Fruit fly (Drosophila melanogaster): Measurements from ENCODE around the gene CG13101.

Gene CG13101

DNA sequence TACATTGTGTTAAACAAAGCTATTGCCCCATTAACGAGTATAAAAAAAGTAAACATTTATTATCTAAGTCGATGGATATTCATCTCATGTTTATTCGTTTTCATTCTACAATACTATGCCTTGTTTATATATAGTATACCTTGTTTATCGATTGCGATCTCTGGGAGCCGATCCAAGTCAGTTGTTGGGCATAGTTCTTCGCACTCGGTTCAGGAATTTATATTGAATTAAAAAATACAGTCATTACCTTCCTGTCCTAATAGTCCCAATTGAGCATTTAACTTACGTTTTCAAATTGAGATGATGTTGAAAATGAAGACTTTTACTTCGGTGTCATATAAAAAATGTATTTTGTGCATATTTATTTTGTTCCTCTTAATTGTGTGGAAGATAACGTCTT is 20.0 kb downstream of the CG13101 start, which contains the start of gene CG32984:
TSS of gene CG32984 (plus strand) at position 301 of the 400 bp plus-strand sequence.
- TF ChIP-seq kay (GFP tag; ENCODE audit: borderline replicate concordance) (peak; percentile 37), CG7045 (GFP tag; optimal IDR thresholded peaks at IDR 0.05) (no peak)

DNA sequence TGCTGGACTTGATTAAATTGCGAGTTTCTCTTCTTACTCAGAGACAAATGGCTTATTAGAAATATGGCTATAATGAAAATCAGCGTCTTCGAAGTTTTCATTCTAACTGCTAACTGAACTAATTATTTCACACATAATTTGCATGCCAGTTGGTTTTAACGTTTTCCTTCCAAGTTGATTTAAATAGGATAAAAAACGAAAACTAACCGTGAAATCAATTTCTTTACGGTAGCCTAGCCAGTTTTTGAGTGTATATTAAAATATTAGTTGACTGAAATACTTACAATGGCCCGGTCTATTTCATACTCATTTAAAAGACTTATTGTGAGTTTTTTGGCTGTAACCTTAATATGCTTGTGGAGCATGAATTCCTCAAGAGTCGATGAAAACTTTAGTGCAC is 22.4 kb downstream of the CG13101 start, which contains the start of the genes CG9525 and CG32985:
TSS of gene CG9525 (minus strand) at position 101 of the 400 bp plus-strand sequence.
TSS of gene CG32985 (plus strand) at position 280 of the 400 bp plus-strand sequence.
- TF ChIP-seq CG7101 (tag; optimal IDR thresholded peaks at IDR 0.05) (no peak), CG11617 (GFP tag; optimal IDR thresholded peaks at IDR 0.05) (no peak), ovo (GFP tag; optimal IDR thresholded peaks at IDR 0.05) (no peak), Crg-1 (GFP tag; optimal IDR thresholded peaks at IDR 0.05) (no peak), pad (GFP tag; optimal IDR thresholded peaks at IDR 0.05) (no peak), kay (GFP tag; ENCODE audit: borderline replicate concordance) (no peak), bab1 (GFP tag; optimal IDR thresholded peaks at IDR 0.05) (no peak), CG1620 (GFP tag; optimal IDR thresholded peaks at IDR 0.05) (no peak), CG33017 (tag; optimal IDR thresholded peaks at IDR 0.05) (no peak), CG7045 (GFP tag; optimal IDR thresholded peaks at IDR 0.05) (no peak), cic (GFP tag; optimal IDR thresholded peaks at IDR 0.05) (no peak), Mnt (GFP tag; optimal IDR thresholded peaks at IDR 0.05) (no peak), tj (GFP tag; optimal IDR thresholded peaks at IDR 0.05) (no peak), CG12768 (GFP tag; optimal IDR thresholded peaks at IDR 0.05) (no peak), CG5204 (GFP tag; optimal IDR thresholded peaks at IDR 0.05) (no peak)

DNA sequence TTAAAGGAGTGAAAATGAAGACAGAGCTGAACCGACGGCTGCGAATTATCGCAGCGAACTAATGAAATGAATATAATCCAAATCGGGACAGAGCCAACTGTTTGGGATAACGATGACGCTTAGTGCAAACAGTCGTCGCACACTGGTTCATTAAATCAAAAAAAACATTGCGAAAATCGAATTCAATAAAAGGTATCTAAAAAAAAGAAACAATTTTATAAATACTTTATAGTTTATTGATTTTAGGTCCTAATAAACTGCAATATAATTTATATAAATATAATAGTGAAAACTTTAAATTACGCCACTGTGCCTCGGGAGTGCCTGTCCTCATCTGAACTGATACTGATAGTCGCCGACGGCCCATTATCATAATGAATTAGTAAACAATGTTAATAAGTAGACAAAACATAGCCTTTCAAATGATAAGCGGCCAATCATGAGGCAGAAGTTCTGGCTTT is 25.6 kb downstream of the CG13101 start, which contains the start of gene CG31886:
TSS of gene CG31886 (minus strand) at position 51 of the 461 bp plus-strand sequence.
- peak; percentile 29 for TF ChIP-seq tj (GFP tag; optimal IDR thresholded peaks at IDR 0.05)
- TF ChIP-seq Clk (GFP tag; optimal IDR thresholded peaks at IDR 0.05), result no peak
- peak; percentile 55 for TF ChIP-seq CG7101 (tag; optimal IDR thresholded peaks at IDR 0.05)
- TF ChIP-seq toe (GFP tag; optimal IDR thresholded peaks at IDR 0.05), result no peak
- peak; percentile 29 for TF ChIP-seq Hr96 (GFP tag; optimal IDR thresholded peaks at IDR 0.05)
- peak; percentile 33 for TF ChIP-seq CG12768 (GFP tag; optimal IDR thresholded peaks at IDR 0.05)
- TF ChIP-seq CG7045 (GFP tag; optimal IDR thresholded peaks at IDR 0.05), result peak; percentile 14
- TF ChIP-seq CG33017 (tag; optimal IDR thresholded peaks at IDR 0.05), result peak; percentile 43
- no peak for TF ChIP-seq CG1620 (GFP tag; optimal IDR thresholded peaks at IDR 0.05)
- TF ChIP-seq Mnt (GFP tag; optimal IDR thresholded peaks at IDR 0.05), result peak; percentile 39
- no peak for TF ChIP-seq ovo (GFP tag; optimal IDR thresholded peaks at IDR 0.05)
- peak; percentile 67 for TF ChIP-seq CG14711 (tag; optimal IDR thresholded peaks at IDR 0.05)
- peak; percentile 41 for TF ChIP-seq CG11617 (GFP tag; optimal IDR thresholded peaks at IDR 0.05)
- TF ChIP-seq kay (GFP tag; ENCODE audit: borderline replicate concordance), result no peak
- peak; percentile 43 for TF ChIP-seq pad (GFP tag; optimal IDR thresholded peaks at IDR 0.05)
- TF ChIP-seq Crg-1 (GFP tag; optimal IDR thresholded peaks at IDR 0.05), result no peak
- TF ChIP-seq cnc (optimal IDR thresholded peaks at IDR 0.05), result no peak
- no peak for TF ChIP-seq bab1 (GFP tag; optimal IDR thresholded peaks at IDR 0.05)
- no peak for TF ChIP-seq CG5204 (GFP tag; optimal IDR thresholded peaks at IDR 0.05)
- TF ChIP-seq cic (GFP tag; optimal IDR thresholded peaks at IDR 0.05), result peak; percentile 29

DNA sequence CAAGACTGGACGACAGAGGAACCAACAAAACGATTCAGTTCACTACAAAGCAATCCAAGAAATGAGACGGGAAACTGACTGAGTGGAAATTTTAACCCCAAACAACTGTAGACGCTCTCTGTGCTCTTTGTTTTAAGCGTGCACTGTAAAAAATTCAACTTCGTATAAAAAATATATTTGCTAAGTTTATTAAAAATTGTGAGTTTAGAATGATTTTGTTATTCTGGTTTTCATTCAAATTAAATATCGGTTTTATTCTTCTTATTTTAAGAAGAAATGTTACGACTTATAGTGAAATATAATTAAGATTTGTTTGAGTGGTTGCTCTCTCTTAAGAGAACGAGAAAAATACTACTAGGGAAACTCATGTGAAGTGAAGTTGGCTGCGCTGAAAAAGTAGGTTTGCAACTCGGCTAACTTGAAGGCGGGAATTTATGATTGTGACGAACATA is 26.6 kb downstream of the CG13101 start:
- TF ChIP-seq CG14711 (tag; optimal IDR thresholded peaks at IDR 0.05) (peak; percentile 81), tj (GFP tag; optimal IDR thresholded peaks at IDR 0.05) (peak; percentile 35), CG12768 (GFP tag; optimal IDR thresholded peaks at IDR 0.05) (peak; percentile 49), CG7045 (GFP tag; optimal IDR thresholded peaks at IDR 0.05) (peak; percentile 60), Crg-1 (GFP tag; optimal IDR thresholded peaks at IDR 0.05) (peak; percentile 43), Mnt (GFP tag; optimal IDR thresholded peaks at IDR 0.05) (peak; percentile 23), cic (GFP tag; optimal IDR thresholded peaks at IDR 0.05) (no peak), cnc (optimal IDR thresholded peaks at IDR 0.05) (no peak), toe (GFP tag; optimal IDR thresholded peaks at IDR 0.05) (peak; percentile 55), kay (GFP tag; ENCODE audit: borderline replicate concordance) (peak; percentile 80), CG7101 (tag; optimal IDR thresholded peaks at IDR 0.05) (peak; percentile 87), CG11617 (GFP tag; optimal IDR thresholded peaks at IDR 0.05) (peak; percentile 73), CG1620 (GFP tag; optimal IDR thresholded peaks at IDR 0.05) (peak; percentile 52), pad (GFP tag; optimal IDR thresholded peaks at IDR 0.05) (peak; percentile 33), bab1 (GFP tag; optimal IDR thresholded peaks at IDR 0.05) (peak; percentile 81), Clk (GFP tag; optimal IDR thresholded peaks at IDR 0.05) (peak; percentile 19), ovo (GFP tag; optimal IDR thresholded peaks at IDR 0.05) (peak; percentile 15), Hr96 (GFP tag; optimal IDR thresholded peaks at IDR 0.05) (peak; percentile 62), CG5204 (GFP tag; optimal IDR thresholded peaks at IDR 0.05) (peak; percentile 71), CG33017 (tag; optimal IDR thresholded peaks at IDR 0.05) (peak; percentile 84)

DNA sequence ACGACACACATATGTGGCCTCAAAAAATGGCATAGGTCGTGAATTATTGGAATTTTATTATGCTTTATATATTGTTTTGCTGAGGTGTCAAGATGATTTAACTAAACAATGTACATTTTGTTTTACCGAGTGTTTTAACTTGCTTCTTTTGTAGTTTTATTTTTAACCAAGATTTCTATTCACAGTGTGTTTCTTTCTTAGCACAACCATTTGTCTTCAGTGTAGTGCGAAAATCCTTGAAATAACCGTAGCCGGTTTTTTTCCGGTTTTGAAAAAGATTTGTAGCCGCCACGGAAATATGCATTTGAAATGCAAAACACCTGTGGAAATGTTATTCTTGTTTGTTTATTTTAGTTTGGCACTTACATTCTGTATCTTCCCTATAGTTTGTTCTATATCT is 27.5 kb downstream of the CG13101 start:
- TF ChIP-seq Hr96 (GFP tag; optimal IDR thresholded peaks at IDR 0.05) (no peak), cic (GFP tag; optimal IDR thresholded peaks at IDR 0.05) (no peak)

DNA sequence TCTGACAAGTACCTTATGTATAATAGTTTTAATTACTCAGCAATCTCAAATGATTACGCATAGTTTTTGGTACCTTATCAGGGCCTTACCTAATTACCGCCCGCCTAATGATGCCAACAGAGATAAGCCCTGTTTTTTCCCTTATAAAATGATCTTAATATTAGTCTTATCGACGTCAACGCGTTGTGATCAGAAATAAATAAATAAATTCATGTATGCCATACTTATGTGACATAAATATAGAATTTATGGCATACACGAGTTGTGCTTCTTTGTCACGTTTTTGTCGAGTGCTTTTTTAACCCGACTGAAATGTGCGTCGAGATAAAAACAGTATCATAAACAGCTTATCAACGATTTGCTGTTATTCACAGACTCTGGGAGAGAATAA is 28.3 kb downstream of the CG13101 start:
- TF ChIP-seq CG1620 (GFP tag; optimal IDR thresholded peaks at IDR 0.05) (no peak), CG7045 (GFP tag; optimal IDR thresholded peaks at IDR 0.05) (no peak), ovo (GFP tag; optimal IDR thresholded peaks at IDR 0.05) (no peak), kay (GFP tag; ENCODE audit: borderline replicate concordance) (peak; percentile 18), CG14711 (tag; optimal IDR thresholded peaks at IDR 0.05) (no peak), bab1 (GFP tag; optimal IDR thresholded peaks at IDR 0.05) (no peak)

All from whole organism, adult.